Worm (Caenorhabditis elegans) whole organism, early embryonic: Measurements from ENCODE around the gene K10H10.9.

Experiments used
- F13C5.2 ChIP-seq: sonication (generic microtip); optimal IDR thresholded peaks from 2 replicates; lab custom pipeline; 2017; ENCODE audit warnings: mild to moderate bottlenecking, missing genetic modification characterization, inconsistent platforms, missing compliant biosample characterization
- ama-1 ChIP-seq: fragments of 150-350 bp; optimal IDR thresholded peaks from 2 replicates; lab custom pipeline; 2014
- ceh-36 ChIP-seq: sonication (generic microtip); optimal IDR thresholded peaks from 2 replicates; lab custom pipeline; 2016; ENCODE audit warnings: missing genetic modification characterization, inconsistent platforms, missing compliant biosample characterization
- flt-1 ChIP-seq: fragments of 200-800 bp; sonication (Bioruptor generic); IDR thresholded peaks from 2 replicates; pipeline ENCODE4 v1.3.6; 2022; ENCODE audit warnings: missing genetic modification characterization, missing compliant biosample characterization
- hmbx-1 ChIP-seq: sonication (generic microtip); optimal IDR thresholded peaks from 2 replicates; lab custom pipeline; 2016; ENCODE audit warnings: mild to moderate bottlenecking, missing genetic modification characterization, missing compliant biosample characterization
- hmg-4 ChIP-seq: fragments of 200-800 bp; sonication (Bioruptor generic); optimal IDR thresholded peaks from 2 replicates; lab custom pipeline; 2018; ENCODE audit warnings: mild to moderate bottlenecking, missing genetic modification characterization, missing compliant biosample characterization
- sea-1 ChIP-seq: fragments of 200-800 bp; sonication (Bioruptor generic); conservative IDR thresholded peaks from 2 replicates; pipeline ENCODE4 v1.3.6; 2022; ENCODE audit warnings: missing genetic modification characterization, missing compliant biosample characterization
- tbx-11 ChIP-seq: fragments of 200-800 bp; sonication (Bioruptor generic); IDR thresholded peaks from 2 replicates; pipeline ENCODE4 v1.3.6; 2022; ENCODE audit warnings: missing genetic modification characterization, missing compliant biosample characterization
- tbx-37 ChIP-seq: fragments of 200-800 bp; sonication (Bioruptor generic); conservative IDR thresholded peaks from 2 replicates; pipeline ENCODE4 v1.3.6; 2022; ENCODE audit warnings: missing genetic modification reagents, missing genetic modification characterization, missing compliant biosample characterization

DNA sequence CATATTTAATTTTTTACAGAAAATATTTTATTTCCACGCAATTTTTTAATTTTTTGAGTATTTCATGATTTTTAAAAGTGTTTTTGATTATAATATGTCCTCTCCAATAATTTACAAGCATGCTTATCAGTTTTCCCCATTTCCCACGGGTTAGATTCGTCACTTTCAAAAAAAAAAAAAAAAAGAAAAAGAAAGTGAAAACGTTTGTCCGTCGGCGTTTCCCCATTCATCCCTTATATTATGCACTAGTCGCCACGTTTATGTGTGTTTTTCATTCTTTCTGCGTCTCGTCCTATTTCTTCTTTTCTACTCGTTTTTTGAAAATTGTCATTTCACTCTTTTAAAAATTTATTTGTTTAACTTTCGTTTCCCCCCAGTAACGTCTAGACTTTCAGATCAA lies 25.5 kb downstream of the K10H10.9 start, which contains the start of gene vnut-1:
- TF ChIP-seq ceh-36 (tag; lab: Kevin White, UChicago), result no peak
- no peak for TF ChIP-seq ama-1
- no peak for TF ChIP-seq tbx-37
- no peak for TF ChIP-seq hmbx-1 (tag; lab: Kevin White, UChicago)
- no peak for TF ChIP-seq hmg-4 (GFP tag; lab: Kevin White, UChicago)
- no peak for TF ChIP-seq tbx-11
- no peak for TF ChIP-seq F13C5.2 (tag; lab: Kevin White, UChicago)
- TF ChIP-seq flt-1 (GFP tag; lab: Robert Waterston, UW), result no peak
- TF ChIP-seq sea-1 (GFP tag; lab: Robert Waterston, UW), result no peak
